Fruit fly (Drosophila melanogaster) whole organism, embryonic: ENCODE results near the gene CG13898.

Experiments used
- Aef1 ChIP-seq: fragments of 200-800 bp; sonication (Bioruptor generic); IDR thresholded peaks from 3 replicates; pipeline ENCODE4 v1.3.6; 2022; ENCODE audit warnings: missing biosample characterization, missing genetic modification characterization
- BEAF-32 ChIP-seq: fragments of 200-800 bp; sonication (Bioruptor generic); optimal IDR thresholded peaks from 3 replicates; lab custom pipeline; 2017; ENCODE audit warnings: missing biosample characterization, missing genetic modification characterization, mild to moderate bottlenecking, moderate library complexity, missing genetic modification reagents
- CG10147 ChIP-seq: fragments of 200-800 bp; sonication (Bioruptor generic); optimal IDR thresholded peaks from 2 replicates; lab custom pipeline; 2019; ENCODE audit warnings: missing biosample characterization, mild to moderate bottlenecking, missing genetic modification characterization, moderate library complexity
- CG10366 ChIP-seq: fragments of 200-800 bp; sonication (Bioruptor generic); IDR thresholded peaks from 2 replicates; pipeline ENCODE4 v1.3.6; 2022; ENCODE audit warnings: missing biosample characterization, missing genetic modification characterization
- CG12744 ChIP-seq: fragments of 200-800 bp; sonication (Bioruptor generic); optimal IDR thresholded peaks from 2 replicates; lab custom pipeline; 2016; ENCODE audit warnings: missing biosample characterization, missing genetic modification characterization
- CG13123 ChIP-seq: fragments of 200-800 bp; sonication (Bioruptor generic); optimal IDR thresholded peaks from 2 replicates; lab custom pipeline; 2016; ENCODE audit warnings: missing biosample characterization, missing genetic modification characterization
- CG13894 ChIP-seq: fragments of 200-800 bp; sonication (Bioruptor generic); optimal IDR thresholded peaks from 3 replicates; lab custom pipeline; 2018; ENCODE audit warnings: missing biosample characterization, mild to moderate bottlenecking, missing genetic modification characterization, moderate library complexity
- CG14050 ChIP-seq: fragments of 200-800 bp; sonication (Bioruptor generic); IDR thresholded peaks from 3 replicates; pipeline ENCODE4 v1.3.6; 2022; ENCODE audit warnings: missing biosample characterization, missing genetic modification characterization
- CG15011 ChIP-seq: fragments of 200-800 bp; sonication (Bioruptor generic); optimal IDR thresholded peaks from 3 replicates; lab custom pipeline; 2018; ENCODE audit warnings: missing biosample characterization, mild to moderate bottlenecking, missing genetic modification characterization
- CG17568 ChIP-seq: fragments of 200-800 bp; sonication (Bioruptor generic); optimal IDR thresholded peaks from 2 replicates; lab custom pipeline; 2018; ENCODE audit warnings: missing biosample characterization, mild to moderate bottlenecking, missing genetic modification characterization, moderate library complexity
- CG17802 ChIP-seq: fragments of 200-800 bp; sonication (Bioruptor generic); optimal IDR thresholded peaks from 2 replicates; lab custom pipeline; 2018; ENCODE audit warnings: missing biosample characterization, mild to moderate bottlenecking, missing genetic modification characterization, moderate library complexity
- CG18262 ChIP-seq: fragments of 200-800 bp; optimal IDR thresholded peaks from 3 replicates; lab custom pipeline; 2019; ENCODE audit warnings: missing biosample characterization, mild to moderate bottlenecking, missing genetic modification characterization, moderate library complexity
- CG2889 ChIP-seq: fragments of 200-800 bp; sonication (Bioruptor generic); IDR thresholded peaks from 3 replicates; pipeline ENCODE4 v1.3.6; 2022; ENCODE audit warnings: missing biosample characterization, missing genetic modification characterization
- CG32772 ChIP-seq: fragments of 200-800 bp; sonication (Bioruptor generic); IDR thresholded peaks from 2 replicates; pipeline ENCODE4 v1.3.6; 2022; ENCODE audit warnings: missing biosample characterization, missing genetic modification characterization
- CG6254 ChIP-seq: fragments of 200-800 bp; sonication (Bioruptor generic); optimal IDR thresholded peaks from 3 replicates; lab custom pipeline; 2017; ENCODE audit warnings: mild to moderate bottlenecking, missing biosample characterization, missing genetic modification reagents, missing genetic modification characterization
- CG7786 ChIP-seq: fragments of 200-800 bp; sonication (Bioruptor generic); optimal IDR thresholded peaks from 2 replicates; lab custom pipeline; 2016; ENCODE audit warnings: missing biosample characterization, missing genetic modification characterization
- CG8359 ChIP-seq: fragments of 200-800 bp; sonication (Bioruptor generic); optimal IDR thresholded peaks from 2 replicates; lab custom pipeline; 2017; ENCODE audit warnings: missing biosample characterization, mild to moderate bottlenecking, missing genetic modification characterization, borderline replicate concordance
- CG9876 ChIP-seq: fragments of 200-800 bp; sonication (Bioruptor generic); optimal IDR thresholded peaks from 2 replicates; lab custom pipeline; 2016; ENCODE audit warnings: missing biosample characterization, missing genetic modification characterization
- Chrac-16 ChIP-seq: fragments of 200-800 bp; sonication (Bioruptor generic); optimal IDR thresholded peaks from 3 replicates; lab custom pipeline; 2016; ENCODE audit warnings: missing biosample characterization, missing genetic modification characterization
- Dek ChIP-seq: fragments of 200-800 bp; sonication (Bioruptor generic); optimal IDR thresholded peaks from 3 replicates; lab custom pipeline; 2019; ENCODE audit warnings: missing biosample characterization, mild to moderate bottlenecking, missing genetic modification characterization, moderate library complexity
- Dfd ChIP-seq, 2 experiments: fragments of >200 bp; optimal IDR thresholded peaks; 2 replicates each; lab custom pipeline; 2017; ENCODE audit warnings: missing biosample characterization in 2 of 2, missing genetic modification characterization in 2 of 2
- Lpt ChIP-seq: fragments of >200 bp; optimal IDR thresholded peaks from 2 replicates; lab custom pipeline; 2018; ENCODE audit warnings: missing biosample characterization, missing genetic modification characterization
- Mad ChIP-seq: fragments of 200-800 bp; sonication (Bioruptor generic); optimal IDR thresholded peaks from 2 replicates; lab custom pipeline; 2016; ENCODE audit warnings: missing biosample characterization, missing genetic modification characterization
- Myb ChIP-seq: fragments of 200-800 bp; sonication (Bioruptor generic); optimal IDR thresholded peaks from 2 replicates; lab custom pipeline; 2016; ENCODE audit warnings: missing biosample characterization, missing genetic modification characterization
- NK7.1 ChIP-seq: fragments of 200-800 bp; sonication (Bioruptor generic); optimal IDR thresholded peaks from 3 replicates; lab custom pipeline; 2016; ENCODE audit warnings: missing biosample characterization, missing genetic modification characterization
- Oaz ChIP-seq: fragments of 200-800 bp; sonication (Bioruptor generic); IDR thresholded peaks from 2 replicates; pipeline ENCODE4 v1.3.6; 2022; ENCODE audit warnings: missing biosample characterization, missing genetic modification characterization
- Opbp ChIP-seq: fragments of 200-800 bp; sonication (Bioruptor generic); IDR thresholded peaks from 3 replicates; pipeline ENCODE4 v1.3.6; 2022; ENCODE audit warnings: missing biosample characterization, missing genetic modification characterization; ENCODE audit not compliant: partially characterized antibody
- Ptx1 ChIP-seq: fragments of 200-800 bp; sonication (Bioruptor generic); IDR thresholded peaks from 2 replicates; pipeline ENCODE4 v1.3.6; 2022; ENCODE audit warnings: missing biosample characterization, missing genetic modification characterization
- Scr ChIP-seq: fragments of 200-800 bp; sonication (Bioruptor generic); IDR thresholded peaks from 2 replicates; pipeline ENCODE4 v1.3.6; 2022; ENCODE audit warnings: missing biosample characterization, missing genetic modification characterization; ENCODE audit not compliant: partially characterized antibody
- bab2 ChIP-seq: fragments of 200-800 bp; sonication (Bioruptor generic); optimal IDR thresholded peaks from 2 replicates; lab custom pipeline; 2016; ENCODE audit warnings: missing biosample characterization, missing genetic modification characterization
- crc ChIP-seq: fragments of 200-800 bp; sonication (Bioruptor generic); optimal IDR thresholded peaks from 2 replicates; lab custom pipeline; 2016; ENCODE audit warnings: missing biosample characterization, missing genetic modification characterization
- dysf ChIP-seq: fragments of 200-800 bp; sonication (Bioruptor generic); IDR thresholded peaks from 3 replicates; pipeline ENCODE4 v1.3.6; 2022; ENCODE audit warnings: missing biosample characterization, missing genetic modification characterization
- emc ChIP-seq: fragments of 200-800 bp; sonication (Bioruptor generic); optimal IDR thresholded peaks from 2 replicates; lab custom pipeline; 2016; ENCODE audit warnings: missing biosample characterization, missing genetic modification characterization
- hb ChIP-seq: fragments of 200-800 bp; sonication (Bioruptor generic); IDR thresholded peaks from 3 replicates; pipeline ENCODE4 v1.3.6; 2022; ENCODE audit warnings: missing biosample characterization, missing genetic modification characterization; ENCODE audit not compliant: partially characterized antibody
- hkb ChIP-seq, 2 experiments: fragments of 200-800 bp in 1 of 2; fragments of >200 bp in 1 of 2; sonication (Bioruptor generic) in 1 of 2; IDR thresholded peaks in 1 of 2; optimal IDR thresholded peaks in 1 of 2; 2 replicates each; pipeline versions ENCODE4 v1.3.6 to Lab custom; 2017 to 2022; ENCODE audit warnings: missing biosample characterization in 1 of 2, missing genetic modification characterization in 1 of 2
- jing ChIP-seq: fragments of 200-800 bp; sonication (Bioruptor generic); optimal IDR thresholded peaks from 2 replicates; lab custom pipeline; 2018; ENCODE audit warnings: missing biosample characterization, mild to moderate bottlenecking, missing genetic modification characterization
- jumu ChIP-seq: fragments of 200-800 bp; sonication (Bioruptor generic); optimal IDR thresholded peaks from 3 replicates; lab custom pipeline; 2016; ENCODE audit warnings: missing biosample characterization, missing genetic modification characterization
- kay ChIP-seq: fragments of 200-800 bp; sonication (Bioruptor generic); optimal IDR thresholded peaks from 2 replicates; lab custom pipeline; 2016; ENCODE audit warnings: missing biosample characterization, missing genetic modification characterization
- lab ChIP-seq: fragments of 200-800 bp; sonication (Bioruptor generic); optimal IDR thresholded peaks from 3 replicates; lab custom pipeline; 2017; ENCODE audit warnings: missing biosample characterization, missing genetic modification characterization, mild to moderate bottlenecking, moderate library complexity, missing genetic modification reagents
- maf-S ChIP-seq: fragments of 200-800 bp; sonication (Bioruptor generic); optimal IDR thresholded peaks from 2 replicates; lab custom pipeline; 2016; ENCODE audit warnings: missing biosample characterization, missing genetic modification characterization
- nom ChIP-seq: fragments of 200-800 bp; sonication (Bioruptor generic); optimal IDR thresholded peaks from 2 replicates; lab custom pipeline; 2017; ENCODE audit warnings: missing biosample characterization, missing genetic modification characterization, mild to moderate bottlenecking, moderate library complexity, missing genetic modification reagents
- oc ChIP-seq: fragments of 200-800 bp; sonication (Bioruptor generic); optimal IDR thresholded peaks from 2 replicates; lab custom pipeline; 2018; ENCODE audit warnings: missing biosample characterization, mild to moderate bottlenecking, missing genetic modification characterization, moderate library complexity
- row ChIP-seq: fragments of 200-800 bp; sonication (Bioruptor generic); IDR thresholded peaks from 3 replicates; pipeline ENCODE4 v1.3.6; 2022; ENCODE audit warnings: missing biosample characterization, missing genetic modification characterization
- sisA ChIP-seq: fragments of 200-800 bp; sonication (Bioruptor generic); IDR thresholded peaks from 2 replicates; pipeline ENCODE4 v1.3.6; 2022; ENCODE audit warnings: missing biosample characterization, missing genetic modification characterization
- slbo ChIP-seq: fragments of 200-800 bp; sonication (Bioruptor generic); IDR thresholded peaks from 2 replicates; pipeline ENCODE4 v1.3.6; 2022; ENCODE audit warnings: missing biosample characterization, missing genetic modification characterization
- slp2 ChIP-seq: fragments of 200-800 bp; sonication (Bioruptor generic); optimal IDR thresholded peaks from 2 replicates; lab custom pipeline; 2016; ENCODE audit warnings: missing biosample characterization, missing genetic modification characterization
- ssp ChIP-seq: fragments of 200-800 bp; sonication (Bioruptor generic); IDR thresholded peaks from 2 replicates; pipeline ENCODE4 v1.3.6; 2022; ENCODE audit warnings: missing biosample characterization, missing genetic modification characterization
- stc ChIP-seq: fragments of 200-800 bp; sonication (Bioruptor generic); IDR thresholded peaks from 2 replicates; pipeline ENCODE4 v1.3.6; 2022; ENCODE audit warnings: missing biosample characterization, missing genetic modification characterization
- trem ChIP-seq: fragments of 200-800 bp; optimal IDR thresholded peaks from 3 replicates; lab custom pipeline; 2019; ENCODE audit warnings: missing biosample characterization, mild to moderate bottlenecking, missing genetic modification characterization, moderate library complexity
- wek ChIP-seq: fragments of 200-800 bp; sonication (Bioruptor generic); optimal IDR thresholded peaks from 3 replicates; lab custom pipeline; 2018; ENCODE audit warnings: missing biosample characterization, mild to moderate bottlenecking, missing genetic modification characterization, moderate library complexity

The CG13898 gene

DNA sequence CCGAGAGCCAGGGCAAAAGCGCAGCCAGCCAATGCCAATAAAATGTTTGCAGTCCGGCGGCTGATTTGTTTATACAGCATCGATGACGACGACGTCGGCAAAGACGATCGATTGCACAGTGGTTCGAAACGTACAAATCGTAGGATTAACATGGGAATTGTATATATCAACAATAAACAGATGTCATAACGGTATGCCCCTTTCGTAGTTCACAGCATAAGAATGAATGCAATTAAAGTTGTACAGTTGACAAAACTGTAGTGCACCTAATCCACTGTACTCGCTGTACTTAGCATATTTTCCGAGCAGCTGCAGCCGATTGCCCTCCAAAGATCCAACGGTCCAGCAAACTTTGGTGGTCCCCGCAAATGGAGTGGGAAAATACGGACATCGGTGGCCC is 32.5 kb downstream of the CG13898 start:
- TF ChIP-seq CG10366 (GFP tag; lab: Robert Waterston, UW) (peak; percentile 59; the same call in 1 of the 2 replicates), NK7.1 (GFP tag; lab: Kevin White, UChicago) (no peak), CG32772 (GFP tag; lab: Robert Waterston, UW) (peak; percentile 75), Ptx1 (peak; percentile 85), CG8359 (GFP tag; lab: Kevin White, UChicago) (peak; percentile 31), CG10147 (GFP tag; lab: Kevin White, UChicago) (no peak), CG14050 (GFP tag; lab: Robert Waterston, UW) (peak; percentile 64), CG13123 (no peak), nom (GFP tag; lab: Kevin White, UChicago) (no peak), Dfd (GFP tag; optimal IDR thresholded peaks at IDR 0.05; lab: Kevin White, UChicago) (no peak), CG6254 (peak; percentile 20), CG13894 (tag; lab: Kevin White, UChicago) (no peak), Myb (no peak), Chrac-16 (GFP tag; lab: Kevin White, UChicago) (peak; percentile 40), Lpt (GFP tag; lab: Kevin White, UChicago) (no peak), dysf (peak; percentile 83), wek (peak; percentile 49), crc (GFP tag; lab: Kevin White, UChicago) (peak; percentile 8), slbo (GFP tag; lab: Robert Waterston, UW) (no peak), oc (tag; lab: Kevin White, UChicago) (peak; percentile 75), row (GFP tag; lab: Robert Waterston, UW) (peak; percentile 61; the same call in 2 of the 3 replicates), trem (tag; lab: Kevin White, UChicago) (peak; percentile 35), slp2 (peak; percentile 42), bab2 (GFP tag; lab: Kevin White, UChicago) (peak; percentile 29), ssp (GFP tag; lab: Robert Waterston, UW) (peak; percentile 59), hb (no peak), Opbp (GFP tag; lab: Robert Waterston, UW) (no peak), Mad (GFP tag; lab: Kevin White, UChicago) (peak; percentile 40), Dek (tag; lab: Kevin White, UChicago) (peak; percentile 13), CG18262 (tag; lab: Kevin White, UChicago) (peak; percentile 72), Aef1 (peak; percentile 31; the same call in 1 of the 3 replicates), maf-S (GFP tag; lab: Kevin White, UChicago) (peak; percentile 35), jumu (GFP tag; lab: Kevin White, UChicago) (peak; percentile 59), stc (GFP tag; lab: Robert Waterston, UW) (peak; percentile 83), jing (GFP tag; lab: Kevin White, UChicago) (peak; percentile 75), CG17568 (GFP tag; lab: Kevin White, UChicago) (no peak), hkb (optimal IDR thresholded peaks at IDR 0.05; lab: Kevin White, UChicago) (no peak), hkb (GFP tag; IDR thresholded peaks at IDR 0.05; lab: Robert Waterston, UW) (peak; percentile 74), CG7786 (peak; percentile 20), BEAF-32 (no peak), kay (GFP tag; lab: Kevin White, UChicago) (peak; percentile 20), CG12744 (GFP tag; lab: Kevin White, UChicago) (no peak), Oaz (GFP tag; lab: Robert Waterston, UW) (0 out of 2 replicates have a peak, but pooled peaks have one; percentile 26), Scr (GFP tag; lab: Robert Waterston, UW) (no peak), CG2889 (GFP tag; lab: Robert Waterston, UW) (no peak), lab (GFP tag; lab: Kevin White, UChicago) (peak; percentile 59), CG15011 (peak; percentile 3), CG17802 (tag; lab: Kevin White, UChicago) (peak; percentile 42), emc (GFP tag; lab: Kevin White, UChicago) (peak; percentile 7), sisA (GFP tag; lab: Robert Waterston, UW) (peak; percentile 61), CG9876 (GFP tag; lab: Kevin White, UChicago) (no peak)
